Fruit fly (Drosophila melanogaster) whole organism, embryonic: ENCODE results near the gene CG14342.

Source experiments
- Aef1 ChIP-seq: fragments of 200-800 bp; sonication (Bioruptor generic); IDR thresholded peaks from 3 replicates; pipeline ENCODE4 v1.3.6; 2022; ENCODE audit warnings: missing biosample characterization, missing genetic modification characterization
- BtbVII ChIP-seq: fragments of 200-800 bp; sonication (Bioruptor generic); optimal IDR thresholded peaks from 3 replicates; lab custom pipeline; 2017; ENCODE audit warnings: missing biosample characterization, mild to moderate bottlenecking, missing genetic modification characterization
- CG11504 ChIP-seq: fragments of 200-800 bp; sonication (Bioruptor generic); optimal IDR thresholded peaks from 3 replicates; lab custom pipeline; 2019; ENCODE audit warnings: missing biosample characterization, mild to moderate bottlenecking, missing genetic modification characterization, moderate library complexity
- CG11723 ChIP-seq: fragments of 200-800 bp; sonication (Bioruptor generic); optimal IDR thresholded peaks from 2 replicates; lab custom pipeline; 2017; ENCODE audit warnings: missing biosample characterization, mild to moderate bottlenecking, missing genetic modification characterization
- CG1233 ChIP-seq: fragments of 200-800 bp; sonication (Bioruptor generic); optimal IDR thresholded peaks from 4 replicates; lab custom pipeline; 2018; ENCODE audit warnings: missing biosample characterization, mild to moderate bottlenecking, missing genetic modification characterization
- CG13424 ChIP-seq: fragments of 200-800 bp; sonication (Bioruptor generic); optimal IDR thresholded peaks from 2 replicates; lab custom pipeline; 2019; ENCODE audit warnings: missing biosample characterization, mild to moderate bottlenecking, missing genetic modification characterization, moderate library complexity
- CG14050 ChIP-seq: fragments of 200-800 bp; sonication (Bioruptor generic); IDR thresholded peaks from 3 replicates; pipeline ENCODE4 v1.3.6; 2022; ENCODE audit warnings: missing biosample characterization, missing genetic modification characterization
- CG2116 ChIP-seq: fragments of 200-800 bp; sonication (Bioruptor generic); optimal IDR thresholded peaks from 3 replicates; lab custom pipeline; 2018; ENCODE audit warnings: missing biosample characterization, mild to moderate bottlenecking, missing genetic modification characterization
- CG32532 ChIP-seq: fragments of 200-800 bp; sonication (Bioruptor generic); IDR thresholded peaks from 2 replicates; pipeline ENCODE4 v1.3.6; 2022; ENCODE audit warnings: missing biosample characterization, missing genetic modification characterization
- CG3847 ChIP-seq: fragments of 200-800 bp; sonication (Bioruptor generic); IDR thresholded peaks from 2 replicates; pipeline ENCODE4 v1.3.6; 2022; ENCODE audit warnings: missing biosample characterization, missing genetic modification characterization
- CG7745 ChIP-seq: fragments of 200-800 bp; sonication (Bioruptor generic); optimal IDR thresholded peaks from 2 replicates; lab custom pipeline; 2018; ENCODE audit warnings: missing biosample characterization, mild to moderate bottlenecking, missing genetic modification characterization, moderate library complexity
- CG8290 ChIP-seq, 3 experiments: fragments of 200-800 bp; sonication (Bioruptor generic); optimal IDR thresholded peaks; 2 replicates each; lab custom pipeline; 2016 to 2019; ENCODE audit warnings: missing biosample characterization in 3 of 3, missing genetic modification characterization in 3 of 3, mild to moderate bottlenecking in 2 of 3, moderate library complexity in 1 of 3
- CG9797 ChIP-seq: fragments of 200-800 bp; sonication (Bioruptor generic); optimal IDR thresholded peaks from 3 replicates; lab custom pipeline; 2018; ENCODE audit warnings: missing biosample characterization, mild to moderate bottlenecking, missing genetic modification characterization
- CoRest ChIP-seq: fragments of 200-800 bp; sonication (Bioruptor generic); optimal IDR thresholded peaks from 3 replicates; lab custom pipeline; 2018; ENCODE audit warnings: missing biosample characterization, mild to moderate bottlenecking, missing genetic modification characterization, moderate library complexity
- Dbx ChIP-seq: fragments of 200-800 bp; sonication (Bioruptor generic); IDR thresholded peaks from 3 replicates; pipeline ENCODE4 v1.3.6; 2022; ENCODE audit warnings: missing biosample characterization, missing genetic modification characterization
- Dref ChIP-seq: fragments of 200-800 bp; sonication (Bioruptor generic); IDR thresholded peaks from 2 replicates; pipeline ENCODE4 v1.3.6; 2022; ENCODE audit warnings: missing biosample characterization, missing genetic modification characterization
- Fer2 ChIP-seq: fragments of 200-800 bp; sonication (Bioruptor generic); optimal IDR thresholded peaks from 2 replicates; lab custom pipeline; 2018; ENCODE audit warnings: missing biosample characterization, mild to moderate bottlenecking, missing genetic modification characterization, moderate library complexity
- Gug ChIP-seq: fragments of 200-800 bp; sonication (Bioruptor generic); IDR thresholded peaks from 4 replicates; pipeline ENCODE4 v1.3.6; 2022; ENCODE audit warnings: missing biosample characterization, missing genetic modification characterization
- HHEX ChIP-seq: fragments of 200-800 bp; sonication (Bioruptor generic); optimal IDR thresholded peaks from 3 replicates; lab custom pipeline; 2017; ENCODE audit warnings: missing biosample characterization, mild to moderate bottlenecking, missing genetic modification characterization, missing genetic modification reagents
- HLH4C ChIP-seq: fragments of 200-800 bp; sonication (Bioruptor generic); IDR thresholded peaks from 3 replicates; pipeline ENCODE4 v1.3.6; 2022; ENCODE audit warnings: missing biosample characterization, missing genetic modification characterization; ENCODE audit not compliant: partially characterized antibody
- Hmx ChIP-seq: fragments of 200-800 bp; sonication (Bioruptor generic); optimal IDR thresholded peaks from 2 replicates; lab custom pipeline; 2016; ENCODE audit warnings: missing biosample characterization, missing genetic modification characterization
- Hr3 ChIP-seq: fragments of 200-800 bp; sonication (Bioruptor generic); optimal IDR thresholded peaks from 3 replicates; lab custom pipeline; 2016; ENCODE audit warnings: missing biosample characterization, missing genetic modification characterization
- Kr ChIP-seq: fragments of 200-800 bp; sonication (Bioruptor generic); optimal IDR thresholded peaks from 2 replicates; lab custom pipeline; 2017; ENCODE audit warnings: missing biosample characterization, mild to moderate bottlenecking, missing genetic modification characterization
- Med ChIP-seq: fragments of 200-800 bp; sonication (Bioruptor generic); peaks from one replicate; lab custom pipeline; 2016; ENCODE audit warnings: missing biosample characterization, missing genetic modification characterization, mild to moderate bottlenecking, inconsistent platforms, moderate library complexity
- NC2α ChIP-seq: fragments of 200-800 bp; sonication (Bioruptor generic); optimal IDR thresholded peaks from 2 replicates; lab custom pipeline; 2016; ENCODE audit warnings: missing biosample characterization, missing genetic modification characterization
- Oli ChIP-seq: fragments of 200-800 bp; sonication (Bioruptor generic); optimal IDR thresholded peaks from 2 replicates; lab custom pipeline; 2018; ENCODE audit warnings: missing biosample characterization, mild to moderate bottlenecking, missing genetic modification characterization, moderate library complexity
- Sin3A ChIP-seq: fragments of >200 bp; optimal IDR thresholded peaks from 2 replicates; lab custom pipeline; 2018
- Spps ChIP-seq: fragments of 200-800 bp; sonication (Bioruptor generic); optimal IDR thresholded peaks from 2 replicates; lab custom pipeline; 2018; ENCODE audit warnings: missing biosample characterization, mild to moderate bottlenecking, missing genetic modification characterization
- Vsx1 ChIP-seq: fragments of 200-800 bp; sonication (Bioruptor generic); optimal IDR thresholded peaks from 2 replicates; lab custom pipeline; 2017; ENCODE audit warnings: missing biosample characterization, mild to moderate bottlenecking, missing genetic modification characterization, missing genetic modification reagents
- Xrp1 ChIP-seq: fragments of 200-800 bp; sonication (Bioruptor generic); IDR thresholded peaks from 2 replicates; pipeline ENCODE4 v1.3.6; 2022; ENCODE audit warnings: missing biosample characterization, missing genetic modification characterization
- bowl ChIP-seq: fragments of 200-800 bp; sonication (Bioruptor generic); IDR thresholded peaks from 2 replicates; pipeline ENCODE4 v1.3.6; 2022; ENCODE audit warnings: missing biosample characterization, missing genetic modification characterization
- corto ChIP-seq: fragments of 200-800 bp; sonication (Bioruptor generic); optimal IDR thresholded peaks from 2 replicates; lab custom pipeline; 2016; ENCODE audit warnings: missing biosample characterization, mild to moderate bottlenecking, missing genetic modification characterization, moderate library complexity
- crol ChIP-seq: fragments of 200-800 bp; sonication (Bioruptor generic); IDR thresholded peaks from 2 replicates; pipeline ENCODE4 v1.3.6; 2022; ENCODE audit warnings: missing biosample characterization, missing genetic modification characterization
- danr ChIP-seq: fragments of 200-800 bp; sonication (Bioruptor generic); IDR thresholded peaks from 2 replicates; pipeline ENCODE4 v1.3.6; 2022; ENCODE audit warnings: missing biosample characterization, missing genetic modification characterization
- dysf ChIP-seq: fragments of 200-800 bp; sonication (Bioruptor generic); IDR thresholded peaks from 3 replicates; pipeline ENCODE4 v1.3.6; 2022; ENCODE audit warnings: missing biosample characterization, missing genetic modification characterization
- ewg ChIP-seq: fragments of 200-800 bp; sonication (Bioruptor generic); optimal IDR thresholded peaks from 3 replicates; lab custom pipeline; 2017; ENCODE audit warnings: mild to moderate bottlenecking, missing biosample characterization, missing genetic modification reagents, missing genetic modification characterization
- gsb ChIP-seq: fragments of 200-800 bp; sonication (Bioruptor generic); IDR thresholded peaks from 2 replicates; pipeline ENCODE4 v1.3.6; 2022; ENCODE audit warnings: missing biosample characterization, missing genetic modification characterization
- knrl ChIP-seq: fragments of 200-800 bp; sonication (Bioruptor generic); IDR thresholded peaks from 3 replicates; pipeline ENCODE4 v1.3.6; 2022; ENCODE audit warnings: missing biosample characterization, missing genetic modification characterization; ENCODE audit not compliant: partially characterized antibody
- lbe ChIP-seq: fragments of 200-800 bp; sonication (Bioruptor generic); optimal IDR thresholded peaks from 2 replicates; lab custom pipeline; 2016; ENCODE audit warnings: missing biosample characterization, mild to moderate bottlenecking, missing genetic modification characterization
- lov ChIP-seq, 2 experiments: fragments of 200-800 bp in 1 of 2; fragments of >200 bp in 1 of 2; sonication (Bioruptor generic) in 1 of 2; IDR thresholded peaks in 1 of 2; optimal IDR thresholded peaks in 1 of 2; 2 replicates in 1 of 2; 3 replicates in 1 of 2; pipeline versions ENCODE4 v1.3.6 to Lab custom; 2017 to 2022; ENCODE audit warnings: missing biosample characterization in 1 of 2, missing genetic modification characterization in 1 of 2
- p53 ChIP-seq: fragments of 200-800 bp; sonication (Bioruptor generic); optimal IDR thresholded peaks from 2 replicates; lab custom pipeline; 2016; ENCODE audit warnings: missing biosample characterization, missing genetic modification characterization
- pan ChIP-seq, 4 experiments: fragments of >200 bp in 3 of 4; fragments of 200-800 bp in 1 of 4; sonication (Bioruptor generic) in 1 of 4; optimal IDR thresholded peaks in 3 of 4; IDR thresholded peaks in 1 of 4; 2 replicates each; pipeline versions ENCODE4 v1.3.6 to Lab custom; 2017 to 2022; ENCODE audit warnings: missing biosample characterization in 2 of 4, missing genetic modification characterization in 2 of 4, mixed read lengths in 1 of 4
- repo ChIP-seq: fragments of 200-800 bp; sonication (Bioruptor generic); optimal IDR thresholded peaks from 2 replicates; lab custom pipeline; 2016; ENCODE audit warnings: missing biosample characterization, missing genetic modification characterization
- sd ChIP-seq: fragments of 200-800 bp; sonication (Bioruptor generic); optimal IDR thresholded peaks from 3 replicates; lab custom pipeline; 2018; ENCODE audit warnings: missing biosample characterization, mild to moderate bottlenecking, missing genetic modification characterization, moderate library complexity
- sisA ChIP-seq: fragments of 200-800 bp; sonication (Bioruptor generic); IDR thresholded peaks from 2 replicates; pipeline ENCODE4 v1.3.6; 2022; ENCODE audit warnings: missing biosample characterization, missing genetic modification characterization
- tgo ChIP-seq: fragments of 200-800 bp; sonication (Bioruptor generic); IDR thresholded peaks from 3 replicates; pipeline ENCODE4 v1.3.6; 2022; ENCODE audit warnings: missing biosample characterization, missing genetic modification characterization
- usp ChIP-seq: fragments of >200 bp; optimal IDR thresholded peaks from 2 replicates; lab custom pipeline; 2017; ENCODE audit warnings: missing biosample characterization, missing genetic modification characterization
- vnd ChIP-seq: fragments of 200-800 bp; sonication (Bioruptor generic); IDR thresholded peaks from 3 replicates; pipeline ENCODE4 v1.3.6; 2022; ENCODE audit warnings: missing biosample characterization, missing genetic modification characterization; ENCODE audit not compliant: partially characterized antibody
- zfh1 ChIP-seq: fragments of 200-800 bp; sonication (Bioruptor generic); IDR thresholded peaks from 3 replicates; pipeline ENCODE4 v1.3.6; 2022; ENCODE audit warnings: missing biosample characterization, missing genetic modification characterization
- zfh2 ChIP-seq: fragments of 200-800 bp; sonication (Bioruptor generic); optimal IDR thresholded peaks from 2 replicates; lab custom pipeline; 2016; ENCODE audit warnings: missing biosample characterization, missing genetic modification characterization

Gene CG14342

dm6 chr2L:1230691-1231090, 26.7 kb downstream of the CG14342 start (continued):
- TF ChIP-seq lov (optimal IDR thresholded peaks at IDR 0.05; lab: Kevin White, UChicago) (no peak), lov (GFP tag; IDR thresholded peaks at IDR 0.05; lab: Robert Waterston, UW) (no peak), Dbx (GFP tag; lab: Robert Waterston, UW) (no peak), CG8290 (GFP tag; optimal IDR thresholded peaks at IDR 0.05; lab: Kevin White, UChicago) (no peak), CG8290 (tag; optimal IDR thresholded peaks at IDR 0.05; lab: Kevin White, UChicago) (peak in 1 of 2 experiments; percentile 47), CoRest (tag; lab: Kevin White, UChicago) (peak; percentile 17), usp (no peak), sisA (GFP tag; lab: Robert Waterston, UW) (peak; percentile 42), CG3847 (GFP tag; lab: Robert Waterston, UW) (no peak), vnd (no peak), danr (no peak), CG2116 (GFP tag; lab: Kevin White, UChicago) (no peak), Spps (tag; lab: Kevin White, UChicago) (no peak), CG32532 (GFP tag; lab: Robert Waterston, UW) (peak; percentile 20; the same call in 1 of the 2 replicates), repo (no peak), gsb (0 out of 2 replicates have a peak, but pooled peaks have one; percentile 15), CG13424 (peak; percentile 22), ewg (GFP tag; lab: Kevin White, UChicago) (no peak), pan (optimal IDR thresholded peaks at IDR 0.05; lab: Kevin White, UChicago) (no peak), pan (GFP tag; optimal IDR thresholded peaks at IDR 0.05 in 1 of 2, IDR thresholded peaks at IDR 0.05 in 1 of 2) (no peak), NC2α (no peak), tgo (GFP tag; lab: Robert Waterston, UW) (peak; percentile 18; the same call in 1 of the 3 replicates), Vsx1 (no peak), zfh1 (GFP tag; lab: Robert Waterston, UW) (peak; percentile 61; the same call in 1 of the 3 replicates), CG7745 (tag; lab: Kevin White, UChicago) (no peak), Aef1 (no peak), CG11504 (tag; lab: Kevin White, UChicago) (peak; percentile 59), Hr3 (GFP tag; lab: Kevin White, UChicago) (no peak), CG14050 (GFP tag; lab: Robert Waterston, UW) (no peak), BtbVII (GFP tag; lab: Kevin White, UChicago) (no peak), zfh2 (GFP tag; lab: Kevin White, UChicago) (no peak), HHEX (GFP tag; lab: Kevin White, UChicago) (peak; percentile 24), sd (tag; lab: Kevin White, UChicago) (no peak), p53 (no peak), Gug (peak; percentile 32; the same call in 1 of the 4 replicates), Fer2 (tag; lab: Kevin White, UChicago) (no peak), crol (GFP tag; lab: Robert Waterston, UW) (no peak), bowl (GFP tag; lab: Robert Waterston, UW) (no peak), Oli (tag; lab: Kevin White, UChicago) (peak; percentile 24), CG1233 (GFP tag; lab: Kevin White, UChicago) (no peak), CG11723 (GFP tag; lab: Kevin White, UChicago) (no peak), HLH4C (GFP tag; lab: Robert Waterston, UW) (no peak), dysf (peak; percentile 51; the same call in 2 of the 3 replicates), knrl (GFP tag; lab: Robert Waterston, UW) (no peak), Dref (no peak), corto (GFP tag; lab: Kevin White, UChicago) (no peak), lbe (GFP tag; lab: Kevin White, UChicago) (no peak), Sin3A (lab: Kevin White, UChicago) (no peak), CG9797 (GFP tag; lab: Kevin White, UChicago) (no peak), Hmx (GFP tag; lab: Kevin White, UChicago) (no peak), Kr (no peak), Xrp1 (GFP tag; lab: Robert Waterston, UW) (no peak), Med (GFP tag; lab: Kevin White, UChicago) (peak; percentile 90)
